Fruit fly (Drosophila melanogaster): Measurements from ENCODE around the gene CG31140.

CG31140 gene

dm6 chr3R:23986479-23986930 lies 23.5 kb downstream of the CG31140 start, which contains the start of the genes CG13603 and CG5902 (continued):
- no peak for TF ChIP-seq Dip2 (GFP tag; IDR thresholded peaks at IDR 0.05)
- TF ChIP-seq ind (GFP tag; optimal IDR thresholded peaks at IDR 0.05), result peak; percentile 60
- no peak for TF ChIP-seq danr (GFP tag; IDR thresholded peaks at IDR 0.05)
- TF ChIP-seq CG15073 (GFP tag; optimal IDR thresholded peaks at IDR 0.05), result no peak
- 0 out of 2 replicates have a peak, but pooled peaks have one; percentile 44 for TF ChIP-seq Ptx1 (GFP tag; IDR thresholded peaks at IDR 0.05)
- peak; percentile 82 for TF ChIP-seq HLH4C (GFP tag; IDR thresholded peaks at IDR 0.05; ENCODE audit: partially characterized antibody)
- TF ChIP-seq gsb (GFP tag; IDR thresholded peaks at IDR 0.05), result no peak
- TF ChIP-seq CG9437 (GFP tag; optimal IDR thresholded peaks at IDR 0.05), result no peak
- TF ChIP-seq Mad (GFP tag; optimal IDR thresholded peaks at IDR 0.05), result peak; percentile 35
- no peak for TF ChIP-seq CG12744 (GFP tag; optimal IDR thresholded peaks at IDR 0.05)
- no peak for TF ChIP-seq ash1 (GFP tag; optimal IDR thresholded peaks at IDR 0.05)
- TF ChIP-seq pum (GFP tag; optimal IDR thresholded peaks at IDR 0.05), result peak; percentile 51
- TF ChIP-seq so (GFP tag; IDR thresholded peaks at IDR 0.05), result no peak
- TF ChIP-seq CG42726 (GFP tag; IDR thresholded peaks at IDR 0.05; ENCODE audit: partially characterized antibody), result peak; percentile 72; the same call in 1 of the 2 replicates
- TF ChIP-seq CG2202 (tag; optimal IDR thresholded peaks at IDR 0.05), result peak; percentile 10
- TF ChIP-seq CG12219 (GFP tag; optimal IDR thresholded peaks at IDR 0.05), result no peak
- no peak for TF ChIP-seq dmrt99B (tag; optimal IDR thresholded peaks at IDR 0.05)
- TF ChIP-seq Neu2 (GFP tag; optimal IDR thresholded peaks at IDR 0.05; ENCODE audit: borderline replicate concordance), result no peak
- peak; percentile 29 for TF ChIP-seq Bteb2 (GFP tag; optimal IDR thresholded peaks at IDR 0.05)
- TF ChIP-seq onecut (GFP tag; IDR thresholded peaks at IDR 0.05), result peak; percentile 56; the same call in 1 of the 2 replicates
- no peak for TF ChIP-seq Gsc (GFP tag; IDR thresholded peaks at IDR 0.05)
- peak; percentile 6 for TF ChIP-seq BtbVII (GFP tag; optimal IDR thresholded peaks at IDR 0.05)
- TF ChIP-seq Hr39 (optimal IDR thresholded peaks at IDR 0.05), result no peak
- no peak for TF ChIP-seq CG1529 (GFP tag; optimal IDR thresholded peaks at IDR 0.05)
- TF ChIP-seq crc (GFP tag; optimal IDR thresholded peaks at IDR 0.05), result no peak
- peak; percentile 4 for TF ChIP-seq gro (GFP tag; optimal IDR thresholded peaks at IDR 0.05)
- TF ChIP-seq Deaf1 (tag; optimal IDR thresholded peaks at IDR 0.05), result no peak
- TF ChIP-seq stc (GFP tag; IDR thresholded peaks at IDR 0.05), result no peak
- peak; percentile 4 for TF ChIP-seq CG18764 (GFP tag; optimal IDR thresholded peaks at IDR 0.05)
- no peak for TF ChIP-seq tup (GFP tag; optimal IDR thresholded peaks at IDR 0.05)
- TF ChIP-seq jumu (GFP tag; optimal IDR thresholded peaks at IDR 0.05), result peak; percentile 60
- TF ChIP-seq Ravus (GFP tag; IDR thresholded peaks at IDR 0.05), result no peak
- TF ChIP-seq NfI (GFP tag; optimal IDR thresholded peaks at IDR 0.05), result no peak
- peak; percentile 82 for TF ChIP-seq Dll (GFP tag; IDR thresholded peaks at IDR 0.05; ENCODE audit: partially characterized antibody)
- peak; percentile 24 for TF ChIP-seq gfzf (GFP tag; optimal IDR thresholded peaks at IDR 0.05)
- TF ChIP-seq phol (tag; optimal IDR thresholded peaks at IDR 0.05), result peak; percentile 69
- TF ChIP-seq pan (optimal IDR thresholded peaks at IDR 0.05), result no peak
- TF ChIP-seq pan (GFP tag; optimal IDR thresholded peaks at IDR 0.05 in 1 of 2, IDR thresholded peaks at IDR 0.05 in 1 of 2), result no peak
- peak; percentile 59; the same call in 1 of the 2 replicates for TF ChIP-seq slbo (GFP tag; IDR thresholded peaks at IDR 0.05)
- no peak for TF ChIP-seq CG15696 (tag; optimal IDR thresholded peaks at IDR 0.05)
- TF ChIP-seq slou (GFP tag; optimal IDR thresholded peaks at IDR 0.05), result no peak
- TF ChIP-seq Aef1 (GFP tag; IDR thresholded peaks at IDR 0.05), result peak; percentile 13; the same call in 2 of the 3 replicates
- no peak for TF ChIP-seq CG18619 (GFP tag; optimal IDR thresholded peaks at IDR 0.05)
- TF ChIP-seq cas (GFP tag; IDR thresholded peaks at IDR 0.05), result no peak
- peak; percentile 29 for TF ChIP-seq CG10979 (tag; optimal IDR thresholded peaks at IDR 0.05)
- no peak for TF ChIP-seq CG6175 (GFP tag; IDR thresholded peaks at IDR 0.05)
- TF ChIP-seq CG13296 (GFP tag; optimal IDR thresholded peaks at IDR 0.05), result no peak
- no peak for TF ChIP-seq B-H1 (GFP tag; IDR thresholded peaks at IDR 0.05)
- peak; percentile 5 for TF ChIP-seq CrebB (tag; optimal IDR thresholded peaks at IDR 0.05)
- TF ChIP-seq CG13624 (GFP tag; optimal IDR thresholded peaks at IDR 0.05), result peak; percentile 86
- TF ChIP-seq CG2129 (GFP tag; IDR thresholded peaks at IDR 0.05; ENCODE audit: partially characterized antibody), result peak; percentile 52; the same call in 1 of the 2 replicates
- peak; percentile 26 for TF ChIP-seq bab2 (GFP tag; optimal IDR thresholded peaks at IDR 0.05)

All from whole organism, embryonic.